Fruit fly (Drosophila melanogaster) whole organism, embryonic: Measurements from ENCODE around the gene CG34327.

Source experiments
- CG6854 ChIP-seq: fragments of 200-800 bp; sonication (Bioruptor generic); optimal IDR thresholded peaks from 3 replicates; lab custom pipeline; 2017; ENCODE audit warnings: missing biosample characterization, mild to moderate bottlenecking, missing genetic modification characterization
- CG7271 ChIP-seq: fragments of 200-800 bp; sonication (Bioruptor generic); optimal IDR thresholded peaks from 2 replicates; lab custom pipeline; 2018; ENCODE audit warnings: missing biosample characterization, mild to moderate bottlenecking, missing genetic modification characterization, moderate library complexity
- Oli ChIP-seq: fragments of 200-800 bp; sonication (Bioruptor generic); optimal IDR thresholded peaks from 2 replicates; lab custom pipeline; 2018; ENCODE audit warnings: missing biosample characterization, mild to moderate bottlenecking, missing genetic modification characterization, moderate library complexity
- Spps ChIP-seq: fragments of 200-800 bp; sonication (Bioruptor generic); optimal IDR thresholded peaks from 2 replicates; lab custom pipeline; 2018; ENCODE audit warnings: missing biosample characterization, mild to moderate bottlenecking, missing genetic modification characterization
- bsh ChIP-seq, 2 experiments: fragments of 200-800 bp; sonication (Bioruptor generic); optimal IDR thresholded peaks; 2 replicates each; lab custom pipeline; 2017 to 2018; ENCODE audit warnings: mild to moderate bottlenecking in 2 of 2, missing biosample characterization in 2 of 2, missing genetic modification characterization in 2 of 2, moderate library complexity in 1 of 2
- kah ChIP-seq: fragments of 200-800 bp; sonication (Bioruptor generic); optimal IDR thresholded peaks from 2 replicates; lab custom pipeline; 2018; ENCODE audit warnings: missing biosample characterization, mild to moderate bottlenecking, missing genetic modification characterization

dm6 chrX:17209897-17210296 is 13.7 kb downstream of the CG34327 start, which contains the start of gene CG12995:
- TF ChIP-seq bsh (GFP tag; optimal IDR thresholded peaks at IDR 0.05; lab: Kevin White, UChicago) (no peak), CG7271 (no peak), Oli (no peak), Spps (tag; lab: Kevin White, UChicago) (no peak), CG6854 (no peak), kah (GFP tag; lab: Kevin White, UChicago) (no peak)
